Worm (Caenorhabditis elegans): ENCODE data around the gene F22B3.8.

DNA sequence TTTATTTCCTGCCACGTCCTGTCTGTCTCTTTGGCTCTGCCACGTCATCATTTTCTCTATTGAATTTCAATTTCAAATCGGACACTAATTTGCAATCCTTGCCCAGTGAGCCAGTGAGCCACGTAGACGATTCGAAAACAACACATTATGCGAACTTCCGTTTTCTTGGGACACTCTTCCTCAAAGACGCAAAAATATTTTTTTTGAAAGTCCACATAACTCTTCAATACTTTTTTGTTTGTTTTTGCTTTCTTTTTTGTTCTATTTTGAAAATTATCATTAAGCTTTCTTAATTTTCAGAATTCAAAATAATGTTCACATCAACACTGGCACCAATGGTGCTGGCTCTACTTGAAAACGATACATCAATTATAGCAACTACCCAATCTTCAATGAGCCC is 30.5 kb downstream of the F22B3.8 start, which contains the start of gene tag-89:
- TF ChIP-seq W03F9.2 (tag; optimal IDR thresholded peaks at IDR 0.05) (no peak), dao-5 (tag; optimal IDR thresholded peaks at IDR 0.05) (no peak), him-1 (tag; optimal IDR thresholded peaks at IDR 0.05) (no peak)

Measured in whole organism, L4/young adult.